Worm (Caenorhabditis elegans): ENCODE results near the gene Y69F12A.1.

Y69F12A.1 gene

ce11 chrIII:7497782-7498266, 41.1 kb downstream of the Y69F12A.1 start, which contains the start of gene cgh-1:
TSS of gene cgh-1 (minus strand) at chrIII:7497832.
- no peak for TF ChIP-seq unc-62 (GFP tag; optimal IDR thresholded peaks at IDR 0.05)

- no peak for TF ChIP-seq unc-62 (GFP tag; optimal IDR thresholded peaks at IDR 0.05)
These were observed 41.6 kb downstream of the Y69F12A.1 start for ce11 chrIII:7498346-7498745.

- no peak for TF ChIP-seq unc-62 (GFP tag; optimal IDR thresholded peaks at IDR 0.05)
These were observed 42.7 kb downstream of the Y69F12A.1 start, which contains the start of the genes C07H6.9 and sap-140 for ce11 chrIII:7499421-7499902. TSS of gene C07H6.9 (minus strand) at chrIII:7499471. TSS of gene sap-140 (plus strand) at chrIII:7499738.

- no peak for TF ChIP-seq unc-62 (GFP tag; optimal IDR thresholded peaks at IDR 0.05)
These were observed 50.2 kb downstream of the Y69F12A.1 start for ce11 chrIII:7506983-7507382.
